Fruit fly (Drosophila melanogaster) whole organism, prepupa: ENCODE results near the gene alpha-Est10.

Experiments used
- CG6854 ChIP-seq: fragments of 200-800 bp; sonication (Bioruptor generic); optimal IDR thresholded peaks from 2 replicates; lab custom pipeline; 2017; ENCODE audit warnings: missing biosample characterization, mild to moderate bottlenecking, missing genetic modification characterization
- CG8319 ChIP-seq: fragments of 200-800 bp; sonication (Bioruptor generic); optimal IDR thresholded peaks from 3 replicates; lab custom pipeline; 2016; ENCODE audit warnings: missing biosample characterization, missing genetic modification characterization
- Hr39 ChIP-seq: fragments of 200-800 bp; sonication (Bioruptor generic); optimal IDR thresholded peaks from 2 replicates; lab custom pipeline; 2016; ENCODE audit warnings: missing biosample characterization, missing genetic modification characterization
- Lpt ChIP-seq: fragments of 200-800 bp; sonication (Bioruptor generic); optimal IDR thresholded peaks from 3 replicates; lab custom pipeline; 2016; ENCODE audit warnings: missing biosample characterization, missing genetic modification characterization
- Sox102F ChIP-seq: fragments of 200-800 bp; sonication (Bioruptor generic); optimal IDR thresholded peaks from 2 replicates; lab custom pipeline; 2016; ENCODE audit warnings: missing biosample characterization, mild to moderate bottlenecking, missing genetic modification characterization
- achi ChIP-seq: fragments of 200-800 bp; sonication (Bioruptor generic); optimal IDR thresholded peaks from 3 replicates; lab custom pipeline; 2016; ENCODE audit warnings: missing biosample characterization, missing genetic modification characterization
- cyc ChIP-seq: fragments of 200-800 bp; sonication (Bioruptor generic); optimal IDR thresholded peaks from 3 replicates; lab custom pipeline; 2016; ENCODE audit warnings: missing biosample characterization, missing genetic modification characterization
- dac ChIP-seq: fragments of 200-800 bp; sonication (Bioruptor generic); optimal IDR thresholded peaks from 2 replicates; lab custom pipeline; 2017; ENCODE audit warnings: missing biosample characterization, mild to moderate bottlenecking, missing genetic modification characterization
- dsx ChIP-seq: fragments of 200-800 bp; optimal IDR thresholded peaks from 3 replicates; lab custom pipeline; 2019; ENCODE audit warnings: missing biosample characterization, mild to moderate bottlenecking, missing genetic modification characterization, moderate library complexity; ENCODE audit not compliant: poor library complexity, severe bottlenecking
- esn ChIP-seq: fragments of 200-800 bp; sonication (Bioruptor generic); optimal IDR thresholded peaks from 2 replicates; lab custom pipeline; 2016; ENCODE audit warnings: missing biosample characterization, mild to moderate bottlenecking, missing genetic modification characterization, moderate library complexity
- ss ChIP-seq, 2 experiments: fragments of 200-800 bp; sonication (Bioruptor generic); optimal IDR thresholded peaks; 2 replicates in 1 of 2; 3 replicates in 1 of 2; lab custom pipeline; 2017 to 2018; ENCODE audit warnings: mild to moderate bottlenecking in 2 of 2, missing biosample characterization in 2 of 2, missing genetic modification characterization in 2 of 2, moderate library complexity in 1 of 2

DNA sequence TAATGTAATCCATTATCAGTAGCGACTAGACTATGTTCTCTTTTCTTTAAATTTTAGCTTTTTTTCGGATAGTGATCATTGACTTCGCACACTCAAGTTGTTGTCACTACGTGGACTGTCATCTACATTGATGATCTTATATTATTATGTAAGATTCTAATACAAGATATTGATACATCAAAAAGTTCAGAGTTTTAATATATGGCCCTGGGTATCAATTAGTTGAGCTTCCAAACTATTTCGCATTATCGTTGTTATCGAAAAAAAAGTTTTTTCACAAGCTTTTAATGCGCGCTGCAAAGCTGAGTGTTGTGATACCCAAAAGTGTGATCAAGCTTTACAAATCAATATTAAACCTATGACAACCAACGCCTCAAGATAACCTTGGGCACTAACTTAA is 1.5 kb downstream of the alpha-Est10 start:
- TF ChIP-seq Lpt (no peak), CG6854 (no peak), Sox102F (GFP tag; lab: Kevin White, UChicago) (no peak), esn (GFP tag; lab: Kevin White, UChicago) (no peak), ss (GFP tag; optimal IDR thresholded peaks at IDR 0.05; lab: Kevin White, UChicago) (no peak), Hr39 (no peak), dac (GFP tag; lab: Kevin White, UChicago) (no peak), achi (no peak), CG8319 (GFP tag; lab: Kevin White, UChicago) (no peak), cyc (GFP tag; lab: Kevin White, UChicago) (no peak), dsx (GFP tag; lab: Kevin White, UChicago) (no peak)
